Fruit fly (Drosophila melanogaster) whole organism, embryonic: ENCODE results near the gene mmy.

ENCODE experiments used
- CG33557 ChIP-seq: fragments of 200-800 bp; sonication (Bioruptor generic); optimal IDR thresholded peaks from 2 replicates; lab custom pipeline; 2019; ENCODE audit warnings: missing biosample characterization, mild to moderate bottlenecking, missing genetic modification characterization, moderate library complexity
- CG9727 ChIP-seq: fragments of 200-800 bp; sonication (Bioruptor generic); optimal IDR thresholded peaks from 3 replicates; lab custom pipeline; 2017; ENCODE audit warnings: missing biosample characterization, mild to moderate bottlenecking, missing genetic modification characterization
- Doc3 ChIP-seq: fragments of 200-800 bp; sonication (Bioruptor generic); IDR thresholded peaks from 3 replicates; pipeline ENCODE4 v1.3.6; 2022; ENCODE audit warnings: missing biosample characterization, missing genetic modification characterization; ENCODE audit not compliant: partially characterized antibody
- Hr3 ChIP-seq: fragments of 200-800 bp; sonication (Bioruptor generic); optimal IDR thresholded peaks from 3 replicates; lab custom pipeline; 2016; ENCODE audit warnings: missing biosample characterization, missing genetic modification characterization
- abd-A ChIP-seq: fragments of 200-800 bp; sonication (Bioruptor generic); optimal IDR thresholded peaks from 3 replicates; lab custom pipeline; 2019; ENCODE audit warnings: missing biosample characterization, mild to moderate bottlenecking, missing genetic modification characterization, moderate library complexity
- amos ChIP-seq: fragments of 200-800 bp; sonication (Bioruptor generic); IDR thresholded peaks from 2 replicates; pipeline ENCODE4 v1.3.6; 2022; ENCODE audit warnings: missing biosample characterization, missing genetic modification characterization; ENCODE audit not compliant: partially characterized antibody
- corto ChIP-seq: fragments of 200-800 bp; sonication (Bioruptor generic); optimal IDR thresholded peaks from 2 replicates; lab custom pipeline; 2016; ENCODE audit warnings: missing biosample characterization, mild to moderate bottlenecking, missing genetic modification characterization, moderate library complexity
- fd64A ChIP-seq: fragments of 200-800 bp; sonication (Bioruptor generic); optimal IDR thresholded peaks from 3 replicates; lab custom pipeline; 2018; ENCODE audit warnings: missing biosample characterization, mild to moderate bottlenecking, missing genetic modification characterization
- fru ChIP-seq: fragments of >200 bp; optimal IDR thresholded peaks from 2 replicates; lab custom pipeline; 2017
- hth ChIP-seq: fragments of >200 bp; optimal IDR thresholded peaks from 2 replicates; lab custom pipeline; 2017; ENCODE audit warnings: inconsistent platforms
- lmd ChIP-seq: fragments of 200-800 bp; sonication (Bioruptor generic); IDR thresholded peaks from 2 replicates; pipeline ENCODE4 v1.3.6; 2022; ENCODE audit warnings: missing biosample characterization, missing genetic modification characterization
- toy ChIP-seq: fragments of 200-800 bp; sonication (Bioruptor generic); IDR thresholded peaks from 2 replicates; pipeline ENCODE4 v1.3.6; 2022; ENCODE audit warnings: missing biosample characterization, missing genetic modification characterization
- zen ChIP-seq: fragments of 200-800 bp; sonication (Bioruptor generic); optimal IDR thresholded peaks from 3 replicates; lab custom pipeline; 2018; ENCODE audit warnings: missing biosample characterization, mild to moderate bottlenecking, missing genetic modification characterization, moderate library complexity

DNA sequence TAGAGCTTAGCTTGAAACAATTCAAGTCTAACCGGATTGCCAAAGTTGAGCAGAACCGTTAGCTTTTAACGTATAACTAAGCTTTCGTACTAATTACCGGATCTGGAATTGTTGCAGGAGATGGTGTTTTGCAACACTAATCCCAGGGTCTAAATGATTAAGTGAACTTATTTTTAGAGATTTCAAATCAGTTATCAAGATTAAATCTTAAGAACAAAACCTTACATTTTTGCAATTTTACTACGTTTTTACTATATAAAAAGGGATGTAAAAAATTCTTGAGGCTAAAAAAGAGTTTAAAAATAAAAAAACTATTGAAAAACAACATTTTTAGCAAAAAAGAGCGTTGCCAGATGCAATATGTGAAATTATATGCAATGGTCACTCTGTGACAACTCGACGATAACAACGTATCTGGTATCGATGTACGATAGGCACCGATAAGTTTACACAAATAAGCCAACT, 15.0 kb upstream of the mmy start, which contains the start of the genes KFase and epsilonCOP:
- TF ChIP-seq fru (no peak), fd64A (GFP tag; lab: Kevin White, UChicago) (no peak), corto (no peak), lmd (GFP tag; lab: Robert Waterston, UW) (peak; percentile 31; the same call in 1 of the 2 replicates), CG33557 (GFP tag; lab: Kevin White, UChicago) (peak; percentile 44), zen (tag; lab: Kevin White, UChicago) (peak; percentile 86), amos (GFP tag; lab: Robert Waterston, UW) (peak; percentile 65), CG9727 (peak; percentile 71), Doc3 (no peak; the same call in 2 of the 3 replicates), abd-A (tag; lab: Kevin White, UChicago) (no peak), Hr3 (GFP tag; lab: Kevin White, UChicago) (peak; percentile 51), toy (GFP tag; lab: Robert Waterston, UW) (no peak), hth (lab: Kevin White, UChicago) (no peak)
